Worm (Caenorhabditis elegans) whole organism, mixed stage, embryonic: ENCODE results near the gene rpy-1.

Source experiments
- flh-1 ChIP-seq: fragments of 200-800 bp; sonication (Bioruptor generic); optimal IDR thresholded peaks from 2 replicates; lab custom pipeline; 2018; ENCODE audit warnings: mild to moderate bottlenecking, missing genetic modification characterization, moderate library complexity, missing compliant biosample characterization
- nhr-28 ChIP-seq: fragments of 150-350 bp; optimal IDR thresholded peaks from 2 replicates; lab custom pipeline; 2014; ENCODE audit warnings: missing biosample characterization, missing genetic modification characterization
- snpc-4 ChIP-seq: fragments of 150-350 bp; optimal IDR thresholded peaks from 2 replicates; lab custom pipeline; 2014; ENCODE audit warnings: missing biosample characterization, missing genetic modification characterization

- TF ChIP-seq nhr-28 (no peak), snpc-4 (tag; lab: Kevin White, UChicago) (no peak), flh-1 (no peak)
Observed at ce11 chrII:6746404-6746803, 41.0 kb upstream of the rpy-1 start, which contains the start of gene F41G3.5.
